Worm (Caenorhabditis elegans): Measurements from ENCODE around the gene Y5H2B.3.

Y5H2B.3 gene

ce11 chrV:2238012-2238411 is 49.9 kb downstream of the Y5H2B.3 start:
- peak; percentile 16 for TF ChIP-seq gmeb-1 (tag; optimal IDR thresholded peaks at IDR 0.05)
- TF ChIP-seq ztf-4 (tag; optimal IDR thresholded peaks at IDR 0.05), result no peak

Measured in whole organism, L2 larva.